Fruit fly (Drosophila melanogaster): ENCODE results near the gene spz3.

Gene spz3

DNA sequence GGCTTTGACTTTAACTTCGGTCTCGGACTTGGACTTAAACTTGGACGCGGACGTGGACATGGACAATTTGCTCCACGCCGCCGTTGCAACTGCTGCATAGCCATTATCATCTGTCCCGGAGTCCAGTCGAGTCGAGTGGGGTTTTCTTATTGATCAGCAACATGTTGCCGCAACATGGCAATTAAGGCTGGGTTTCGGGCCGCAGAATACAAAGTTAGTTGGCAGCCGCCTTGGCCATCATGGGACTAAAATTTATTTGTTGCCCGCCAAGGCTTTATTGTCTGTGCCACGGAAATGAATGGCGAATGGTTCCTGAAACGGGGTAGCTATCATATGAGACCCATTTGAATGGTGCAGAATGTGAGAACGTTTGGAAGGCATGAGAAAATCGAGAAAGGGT lies 22.5 kb upstream of the spz3 start:
- TF ChIP-seq kay (GFP tag; ENCODE audit: borderline replicate concordance) = no peak
- TF ChIP-seq CG14711 (tag; optimal IDR thresholded peaks at IDR 0.05) = no peak
- TF ChIP-seq CG11617 (GFP tag; optimal IDR thresholded peaks at IDR 0.05) = no peak
- no peak for TF ChIP-seq Crg-1 (GFP tag; optimal IDR thresholded peaks at IDR 0.05)
- TF ChIP-seq Hr96 (GFP tag; optimal IDR thresholded peaks at IDR 0.05) = no peak
- no peak for TF ChIP-seq cnc (optimal IDR thresholded peaks at IDR 0.05)
- no peak for TF ChIP-seq CG1620 (GFP tag; optimal IDR thresholded peaks at IDR 0.05)
- no peak for TF ChIP-seq Mnt (GFP tag; optimal IDR thresholded peaks at IDR 0.05)
- TF ChIP-seq cic (GFP tag; optimal IDR thresholded peaks at IDR 0.05) = no peak
- no peak for TF ChIP-seq ovo (GFP tag; optimal IDR thresholded peaks at IDR 0.05)
- TF ChIP-seq CG7045 (GFP tag; optimal IDR thresholded peaks at IDR 0.05) = no peak
- no peak for TF ChIP-seq bab1 (GFP tag; optimal IDR thresholded peaks at IDR 0.05)

DNA sequence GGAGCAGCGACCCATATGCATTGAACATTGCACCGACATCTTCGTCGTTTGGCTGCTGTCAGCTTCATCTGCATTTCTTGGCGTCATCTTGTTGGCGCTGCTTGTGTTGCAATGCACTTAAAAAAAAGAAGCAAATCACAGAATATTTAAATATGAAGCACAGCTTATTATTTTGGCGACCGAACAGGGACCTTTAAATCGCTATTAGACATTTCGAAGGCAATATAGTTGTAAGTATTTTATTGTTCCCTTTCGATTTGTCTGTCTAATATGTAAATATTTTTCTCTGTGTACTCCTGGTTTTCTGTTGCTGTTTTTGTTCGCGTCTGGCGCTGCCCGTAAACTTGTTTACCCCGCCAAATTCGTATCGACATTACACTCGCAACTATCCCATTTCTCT lies 20.6 kb upstream of the spz3 start:
- TF ChIP-seq ovo (GFP tag; optimal IDR thresholded peaks at IDR 0.05) (no peak), kay (GFP tag; ENCODE audit: borderline replicate concordance) (peak; percentile 42)

DNA sequence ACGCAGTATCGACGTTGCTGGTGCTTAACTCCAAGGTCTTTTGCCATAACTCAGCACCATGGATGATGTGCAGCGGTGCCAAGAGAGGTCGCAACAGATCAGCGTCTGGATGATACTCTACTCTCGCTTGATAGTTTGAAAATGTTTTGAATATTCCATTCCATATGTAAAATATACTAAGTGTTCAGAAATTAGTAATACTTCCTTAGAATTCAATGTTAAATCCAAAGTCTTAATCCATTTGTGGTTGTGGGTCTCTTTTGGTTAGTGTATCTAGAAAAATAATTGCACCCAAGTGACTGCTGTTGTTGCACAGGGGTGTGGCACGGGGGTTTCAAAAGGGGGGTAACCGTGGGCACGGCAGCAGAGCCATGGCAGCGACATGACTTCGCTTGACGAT lies 19.8 kb upstream of the spz3 start:
- TF ChIP-seq CG14711 (tag; optimal IDR thresholded peaks at IDR 0.05) (no peak), CG11617 (GFP tag; optimal IDR thresholded peaks at IDR 0.05) (no peak), CG5204 (GFP tag; optimal IDR thresholded peaks at IDR 0.05) (no peak), Crg-1 (GFP tag; optimal IDR thresholded peaks at IDR 0.05) (no peak), CG12768 (GFP tag; optimal IDR thresholded peaks at IDR 0.05) (no peak), toe (GFP tag; optimal IDR thresholded peaks at IDR 0.05) (no peak), tj (GFP tag; optimal IDR thresholded peaks at IDR 0.05) (no peak), kay (GFP tag; ENCODE audit: borderline replicate concordance) (no peak), bab1 (GFP tag; optimal IDR thresholded peaks at IDR 0.05) (no peak), pad (GFP tag; optimal IDR thresholded peaks at IDR 0.05) (no peak), Mnt (GFP tag; optimal IDR thresholded peaks at IDR 0.05) (no peak), Clk (GFP tag; optimal IDR thresholded peaks at IDR 0.05) (no peak), CG1620 (GFP tag; optimal IDR thresholded peaks at IDR 0.05) (no peak), cnc (optimal IDR thresholded peaks at IDR 0.05) (no peak), CG7101 (tag; optimal IDR thresholded peaks at IDR 0.05) (no peak)

DNA sequence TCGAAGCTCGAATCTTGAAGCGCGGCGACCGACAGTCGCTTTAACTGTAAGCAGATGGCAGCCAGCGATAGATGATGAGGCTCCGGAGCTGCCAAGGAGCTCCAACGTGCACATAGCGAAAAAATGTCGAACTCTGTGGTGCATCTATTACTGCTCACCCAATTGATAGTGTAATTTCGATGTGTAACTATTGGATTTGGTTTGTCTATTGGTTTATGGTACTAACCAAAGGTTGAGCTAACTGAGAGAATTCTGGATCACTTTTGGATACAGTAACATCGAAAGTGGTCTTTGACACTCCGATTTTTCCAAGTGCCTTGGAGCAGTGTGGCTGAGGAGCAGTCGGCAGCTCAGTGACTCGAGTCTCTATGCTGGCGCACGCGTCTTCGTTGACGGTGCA lies 19.2 kb upstream of the spz3 start:
- TF ChIP-seq Hr96 (GFP tag; optimal IDR thresholded peaks at IDR 0.05) (no peak), CG11617 (GFP tag; optimal IDR thresholded peaks at IDR 0.05) (no peak), CG14711 (tag; optimal IDR thresholded peaks at IDR 0.05) (no peak), CG7045 (GFP tag; optimal IDR thresholded peaks at IDR 0.05) (no peak), tj (GFP tag; optimal IDR thresholded peaks at IDR 0.05) (no peak), CG1620 (GFP tag; optimal IDR thresholded peaks at IDR 0.05) (no peak), cic (GFP tag; optimal IDR thresholded peaks at IDR 0.05) (no peak), CG7101 (tag; optimal IDR thresholded peaks at IDR 0.05) (no peak), CG5204 (GFP tag; optimal IDR thresholded peaks at IDR 0.05) (no peak), CG12768 (GFP tag; optimal IDR thresholded peaks at IDR 0.05) (no peak), Mnt (GFP tag; optimal IDR thresholded peaks at IDR 0.05) (no peak), Clk (GFP tag; optimal IDR thresholded peaks at IDR 0.05) (no peak), ovo (GFP tag; optimal IDR thresholded peaks at IDR 0.05) (no peak), Crg-1 (GFP tag; optimal IDR thresholded peaks at IDR 0.05) (no peak), bab1 (GFP tag; optimal IDR thresholded peaks at IDR 0.05) (no peak)

DNA sequence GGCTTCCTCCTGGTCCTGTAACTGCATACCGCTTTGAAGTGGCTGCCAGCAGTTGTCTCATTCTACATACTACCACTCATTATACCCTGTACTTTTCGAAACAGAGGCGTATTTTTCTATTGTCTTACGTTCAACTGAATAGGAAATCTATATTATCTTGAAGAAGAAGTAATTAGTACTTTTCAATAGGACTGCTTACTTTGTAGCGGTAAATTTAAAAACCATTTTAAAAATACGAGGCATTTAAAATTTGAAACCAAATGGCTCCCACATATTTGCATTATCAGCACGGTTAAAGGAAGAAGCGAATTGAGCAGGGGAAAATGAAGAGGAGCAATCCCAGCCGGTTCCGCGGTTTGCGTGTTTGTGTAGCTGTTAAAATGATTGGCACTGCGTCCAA lies 17.9 kb upstream of the spz3 start:
- TF ChIP-seq CG7101 (tag; optimal IDR thresholded peaks at IDR 0.05) = no peak

DNA sequence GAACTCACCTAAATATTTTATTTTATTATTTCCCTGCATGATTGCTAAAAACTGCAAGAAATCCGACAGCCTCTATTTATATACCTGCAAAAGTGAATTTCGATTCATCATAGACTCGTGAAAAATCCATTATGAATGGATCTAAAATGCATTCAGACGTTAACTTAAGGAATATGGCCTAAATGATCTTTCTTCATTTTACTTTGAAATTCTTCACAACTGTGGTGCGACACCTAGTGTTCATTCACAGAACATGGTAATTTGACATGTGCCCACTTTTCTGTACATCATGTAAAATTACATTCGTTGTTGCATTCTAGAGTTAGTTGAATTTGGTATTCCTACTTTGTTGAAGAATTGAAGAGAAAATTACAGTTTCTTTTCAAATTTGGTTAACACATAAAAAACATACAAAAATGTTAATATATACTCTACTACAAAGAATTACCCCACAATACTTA lies 11.3 kb upstream of the spz3 start, which contains the start of gene Spn28Db:
Gene Spn28Db, minus strand, starts transcription at position 51 of the 461 bp plus-strand sequence.
- TF ChIP-seq Mnt (GFP tag; optimal IDR thresholded peaks at IDR 0.05) (no peak), CG1620 (GFP tag; optimal IDR thresholded peaks at IDR 0.05) (peak; percentile 13), CG5204 (GFP tag; optimal IDR thresholded peaks at IDR 0.05) (peak; percentile 8), cic (GFP tag; optimal IDR thresholded peaks at IDR 0.05) (no peak), CG33017 (tag; optimal IDR thresholded peaks at IDR 0.05) (no peak), Hr96 (GFP tag; optimal IDR thresholded peaks at IDR 0.05) (no peak), toe (GFP tag; optimal IDR thresholded peaks at IDR 0.05) (no peak), kay (GFP tag; ENCODE audit: borderline replicate concordance) (no peak), Clk (GFP tag; optimal IDR thresholded peaks at IDR 0.05) (no peak), CG7045 (GFP tag; optimal IDR thresholded peaks at IDR 0.05) (no peak), bab1 (GFP tag; optimal IDR thresholded peaks at IDR 0.05) (peak; percentile 50), cnc (optimal IDR thresholded peaks at IDR 0.05) (no peak), pad (GFP tag; optimal IDR thresholded peaks at IDR 0.05) (no peak), ovo (GFP tag; optimal IDR thresholded peaks at IDR 0.05) (no peak), CG11617 (GFP tag; optimal IDR thresholded peaks at IDR 0.05) (no peak)

DNA sequence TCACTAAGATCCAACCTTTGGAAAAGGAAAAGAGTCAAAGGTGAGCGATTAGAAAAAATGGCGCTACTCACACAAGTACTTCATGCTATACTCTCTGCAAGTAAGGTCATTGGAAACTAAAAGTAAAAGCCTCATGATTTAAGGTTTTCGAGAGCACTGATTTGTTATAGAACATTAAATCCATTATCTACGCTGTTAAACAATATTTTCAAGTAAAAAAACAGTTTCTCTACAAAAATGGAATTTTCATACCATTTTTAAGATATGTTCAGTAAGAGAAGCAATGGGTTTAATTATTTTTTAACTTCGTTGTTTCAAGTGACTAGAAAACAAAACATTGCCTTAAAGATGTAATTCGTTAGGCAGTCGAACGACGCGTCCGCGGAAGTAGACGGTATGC lies 9.7 kb upstream of the spz3 start, which contains the start of gene Spn28Da:
Gene Spn28Da, minus strand, starts transcription at position 101 of the 400 bp plus-strand sequence.
- TF ChIP-seq toe (GFP tag; optimal IDR thresholded peaks at IDR 0.05) (no peak), ovo (GFP tag; optimal IDR thresholded peaks at IDR 0.05) (no peak), Hr96 (GFP tag; optimal IDR thresholded peaks at IDR 0.05) (no peak), CG12768 (GFP tag; optimal IDR thresholded peaks at IDR 0.05) (no peak), CG14711 (tag; optimal IDR thresholded peaks at IDR 0.05) (no peak), CG33017 (tag; optimal IDR thresholded peaks at IDR 0.05) (no peak), CG7101 (tag; optimal IDR thresholded peaks at IDR 0.05) (no peak), kay (GFP tag; ENCODE audit: borderline replicate concordance) (no peak), pad (GFP tag; optimal IDR thresholded peaks at IDR 0.05) (no peak), cnc (optimal IDR thresholded peaks at IDR 0.05) (no peak), CG5204 (GFP tag; optimal IDR thresholded peaks at IDR 0.05) (no peak)

Data from whole organism, adult.